Worm (Caenorhabditis elegans) whole organism, late embryonic: Measurements from ENCODE around the gene fbxa-4.

Experiments used
- C08G9.2 ChIP-seq: sonication (generic microtip); optimal IDR thresholded peaks from 2 replicates; lab custom pipeline; 2016; ENCODE audit warnings: mild to moderate bottlenecking, missing genetic modification characterization, moderate library complexity, missing compliant biosample characterization
- C38D4.7 ChIP-seq: fragments of 200-800 bp; sonication (Bioruptor generic); optimal IDR thresholded peaks from 2 replicates; lab custom pipeline; 2018; ENCODE audit warnings: mild to moderate bottlenecking, missing genetic modification characterization, moderate library complexity, missing compliant biosample characterization
- F13H6.1 ChIP-seq: sonication (generic microtip); optimal IDR thresholded peaks from 2 replicates; lab custom pipeline; 2016; ENCODE audit warnings: missing genetic modification characterization, missing compliant biosample characterization
- K02D7.2 ChIP-seq: sonication (generic microtip); optimal IDR thresholded peaks from 2 replicates; lab custom pipeline; 2017; ENCODE audit warnings: mild to moderate bottlenecking, missing genetic modification characterization, missing compliant biosample characterization
- T23F11.4 ChIP-seq: fragments of 200-800 bp; sonication (Bioruptor generic); optimal IDR thresholded peaks from 2 replicates; lab custom pipeline; 2018; ENCODE audit warnings: mild to moderate bottlenecking, missing genetic modification characterization, missing compliant biosample characterization
- Y22D7AL.16 ChIP-seq: sonication (generic microtip); optimal IDR thresholded peaks from 2 replicates; lab custom pipeline; 2016; ENCODE audit warnings: missing genetic modification characterization, missing compliant biosample characterization
- ahr-1 ChIP-seq: sonication (generic microtip); optimal IDR thresholded peaks from 2 replicates; lab custom pipeline; 2016; ENCODE audit warnings: missing genetic modification characterization, missing compliant biosample characterization
- ama-1 ChIP-seq: fragments of 150-350 bp; optimal IDR thresholded peaks from 2 replicates; lab custom pipeline; 2014
- ceh-14 ChIP-seq: sonication (generic microtip); optimal IDR thresholded peaks from 2 replicates; lab custom pipeline; 2016; ENCODE audit warnings: missing genotype, missing genetic modification characterization, missing compliant biosample characterization
- ceh-18 ChIP-seq: sonication (generic microtip); optimal IDR thresholded peaks from 2 replicates; lab custom pipeline; 2016; ENCODE audit warnings: missing genetic modification characterization, missing compliant biosample characterization
- ceh-19 ChIP-seq: fragments of 200-800 bp; sonication (Bioruptor generic); optimal IDR thresholded peaks from 2 replicates; lab custom pipeline; 2018; ENCODE audit warnings: mild to moderate bottlenecking, missing genetic modification characterization, missing compliant biosample characterization
- ceh-22 ChIP-seq: sonication (generic microtip); optimal IDR thresholded peaks from 2 replicates; lab custom pipeline; 2017; ENCODE audit warnings: missing biosample characterization, missing genetic modification characterization
- ceh-24 ChIP-seq: sonication (generic microtip); optimal IDR thresholded peaks from 2 replicates; lab custom pipeline; 2016; ENCODE audit warnings: mild to moderate bottlenecking, missing genetic modification characterization, missing compliant biosample characterization
- ceh-30 ChIP-seq: fragments of 150-350 bp; optimal IDR thresholded peaks from 2 replicates; lab custom pipeline; 2014; ENCODE audit warnings: missing biosample characterization, missing genetic modification characterization
- ceh-31 ChIP-seq: sonication (generic microtip); optimal IDR thresholded peaks from 2 replicates; lab custom pipeline; 2016; ENCODE audit warnings: missing genetic modification characterization, missing compliant biosample characterization
- ceh-34 ChIP-seq: sonication (generic microtip); optimal IDR thresholded peaks from 2 replicates; lab custom pipeline; 2016; ENCODE audit warnings: mild to moderate bottlenecking, missing genetic modification characterization, missing compliant biosample characterization
- ceh-48 ChIP-seq: sonication (generic microtip); optimal IDR thresholded peaks from 2 replicates; lab custom pipeline; 2016; ENCODE audit warnings: missing genetic modification characterization, inconsistent platforms, missing compliant biosample characterization
- ceh-6 ChIP-seq: fragments of 200-800 bp; sonication (Bioruptor generic); optimal IDR thresholded peaks from 2 replicates; lab custom pipeline; 2018; ENCODE audit warnings: mild to moderate bottlenecking, missing genetic modification characterization, missing compliant biosample characterization
- che-1 ChIP-seq: sonication (generic microtip); optimal IDR thresholded peaks from 2 replicates; lab custom pipeline; 2016; ENCODE audit warnings: mild to moderate bottlenecking, missing genetic modification characterization, missing compliant biosample characterization
- dmd-4 ChIP-seq: sonication (generic microtip); optimal IDR thresholded peaks from 2 replicates; lab custom pipeline; 2016; ENCODE audit warnings: borderline replicate concordance, missing genetic modification characterization, missing compliant biosample characterization
- elt-2 ChIP-seq: sonication (generic microtip); optimal IDR thresholded peaks from 2 replicates; lab custom pipeline; 2016; ENCODE audit warnings: missing genetic modification reagents, missing genetic modification characterization, missing compliant biosample characterization
- elt-4 ChIP-seq: sonication (generic microtip); optimal IDR thresholded peaks from 2 replicates; lab custom pipeline; 2016; ENCODE audit warnings: missing genetic modification characterization, missing compliant biosample characterization
- ets-4 ChIP-seq: sonication (generic microtip); optimal IDR thresholded peaks from 2 replicates; lab custom pipeline; 2016; ENCODE audit warnings: missing genetic modification characterization, missing compliant biosample characterization
- eyg-1 ChIP-seq: sonication (generic microtip); optimal IDR thresholded peaks from 2 replicates; lab custom pipeline; 2016; ENCODE audit warnings: missing genotype, missing genetic modification characterization, missing compliant biosample characterization
- fkh-10 ChIP-seq: fragments of 150-350 bp; optimal IDR thresholded peaks from 2 replicates; lab custom pipeline; 2014; ENCODE audit warnings: missing biosample characterization, missing genetic modification reagents, missing genetic modification characterization
- fkh-6 ChIP-seq: sonication (generic microtip); optimal IDR thresholded peaks from 2 replicates; lab custom pipeline; 2016; ENCODE audit warnings: missing genetic modification characterization, missing compliant biosample characterization
- gmeb-2 ChIP-seq: sonication (generic microtip); optimal IDR thresholded peaks from 2 replicates; lab custom pipeline; 2016; ENCODE audit warnings: missing genetic modification characterization, inconsistent platforms, missing compliant biosample characterization
- hlh-13 ChIP-seq: fragments of 200-800 bp; sonication (Bioruptor generic); optimal IDR thresholded peaks from 2 replicates; lab custom pipeline; 2018; ENCODE audit warnings: mild to moderate bottlenecking, missing genetic modification characterization, missing compliant biosample characterization
- hlh-15 ChIP-seq: sonication (generic microtip); optimal IDR thresholded peaks from 2 replicates; lab custom pipeline; 2016; ENCODE audit warnings: missing genetic modification characterization, missing compliant biosample characterization
- hlh-6 ChIP-seq: sonication (generic microtip); optimal IDR thresholded peaks from 2 replicates; lab custom pipeline; 2016; ENCODE audit warnings: missing genotype, missing genetic modification characterization, missing compliant biosample characterization
- hlh-8 ChIP-seq: sonication (generic microtip); optimal IDR thresholded peaks from 2 replicates; lab custom pipeline; 2016; ENCODE audit warnings: missing genotype, missing genetic modification characterization, missing compliant biosample characterization
- lim-6 ChIP-seq: sonication (generic microtip); optimal IDR thresholded peaks from 2 replicates; lab custom pipeline; 2016; ENCODE audit warnings: missing genetic modification characterization, missing compliant biosample characterization
- madf-2 ChIP-seq: sonication (generic microtip); optimal IDR thresholded peaks from 2 replicates; lab custom pipeline; 2017; ENCODE audit warnings: missing genetic modification characterization, missing compliant biosample characterization
- mec-3 ChIP-seq: sonication (generic microtip); optimal IDR thresholded peaks from 2 replicates; lab custom pipeline; 2016; ENCODE audit warnings: borderline replicate concordance, missing genetic modification characterization, missing compliant biosample characterization
- nfya-1 ChIP-seq: sonication (generic microtip); optimal IDR thresholded peaks from 2 replicates; lab custom pipeline; 2017; ENCODE audit warnings: missing genetic modification characterization, mild to moderate bottlenecking, missing compliant biosample characterization, antibody characterized with exemption, moderate library complexity
- pag-3 ChIP-seq: sonication (generic microtip); optimal IDR thresholded peaks from 2 replicates; lab custom pipeline; 2016; ENCODE audit warnings: missing compliant biosample characterization, missing genetic modification characterization, borderline replicate concordance
- pat-9 ChIP-seq: fragments of 200-800 bp; sonication (Bioruptor generic); optimal IDR thresholded peaks from 2 replicates; lab custom pipeline; 2018; ENCODE audit warnings: mild to moderate bottlenecking, missing genetic modification characterization, moderate library complexity, missing compliant biosample characterization
- pax-1 ChIP-seq: fragments of 150-350 bp; optimal IDR thresholded peaks from 2 replicates; lab custom pipeline; 2014; ENCODE audit warnings: missing biosample characterization, missing genetic modification characterization
- pha-2 ChIP-seq: sonication (generic microtip); optimal IDR thresholded peaks from 2 replicates; lab custom pipeline; 2017; ENCODE audit warnings: mild to moderate bottlenecking, missing genetic modification characterization, missing compliant biosample characterization
- pha-4 ChIP-seq: fragments of 150-350 bp; optimal IDR thresholded peaks from 2 replicates; lab custom pipeline; 2018; ENCODE audit warnings: missing biosample characterization, missing genetic modification reagents, missing genetic modification characterization
- pqm-1 ChIP-seq: sonication (generic microtip); optimal IDR thresholded peaks from 2 replicates; lab custom pipeline; 2016; ENCODE audit warnings: missing genetic modification characterization, missing compliant biosample characterization
- ref-2 ChIP-seq: sonication (generic microtip); optimal IDR thresholded peaks from 2 replicates; lab custom pipeline; 2016; ENCODE audit warnings: missing genetic modification characterization, missing compliant biosample characterization
- rnt-1 ChIP-seq: sonication (generic microtip); optimal IDR thresholded peaks from 2 replicates; lab custom pipeline; 2016; ENCODE audit warnings: missing genetic modification characterization, missing compliant biosample characterization
- sdc-2 ChIP-seq: sonication (generic microtip); optimal IDR thresholded peaks from 2 replicates; lab custom pipeline; 2016; ENCODE audit warnings: missing genotype, missing genetic modification characterization, missing compliant biosample characterization
- sox-4 ChIP-seq: sonication (generic microtip); optimal IDR thresholded peaks from 2 replicates; lab custom pipeline; 2017; ENCODE audit warnings: mild to moderate bottlenecking, missing genetic modification characterization, inconsistent platforms, missing compliant biosample characterization
- tbx-2 ChIP-seq: sonication (generic microtip); optimal IDR thresholded peaks from 2 replicates; lab custom pipeline; 2016; ENCODE audit warnings: missing genetic modification characterization, missing compliant biosample characterization
- tbx-7 ChIP-seq: sonication (generic microtip); optimal IDR thresholded peaks from 2 replicates; lab custom pipeline; 2016; ENCODE audit warnings: missing genotype, missing genetic modification characterization, missing compliant biosample characterization
- ttx-3 ChIP-seq: sonication (generic microtip); optimal IDR thresholded peaks from 2 replicates; lab custom pipeline; 2016; ENCODE audit warnings: missing genetic modification reagents, missing genetic modification characterization, missing compliant biosample characterization
- unc-42 ChIP-seq: sonication (generic microtip); optimal IDR thresholded peaks from 2 replicates; lab custom pipeline; 2016; ENCODE audit warnings: missing genotype, missing genetic modification characterization, missing compliant biosample characterization
- unc-86 ChIP-seq: sonication (generic microtip); optimal IDR thresholded peaks from 2 replicates; lab custom pipeline; 2016; ENCODE audit warnings: missing genetic modification characterization, missing compliant biosample characterization
- zip-5 ChIP-seq: sonication (generic microtip); optimal IDR thresholded peaks from 2 replicates; lab custom pipeline; 2016; ENCODE audit warnings: missing genetic modification characterization, missing compliant biosample characterization
- ztf-16 ChIP-seq: sonication (generic microtip); optimal IDR thresholded peaks from 2 replicates; lab custom pipeline; 2017; ENCODE audit warnings: missing genetic modification characterization, missing compliant biosample characterization

Gene fbxa-4

ce11 chrII:2452492-2452891 lies 37.2 kb upstream of the fbxa-4 start:
- TF ChIP-seq zip-5 (tag; lab: Kevin White, UChicago) = no peak
- peak; percentile 78 for TF ChIP-seq ama-1 (lab: Kevin White, UChicago)
- TF ChIP-seq nfya-1 (tag; lab: Kevin White, UChicago) = peak; percentile 13
- peak; percentile 23 for TF ChIP-seq pha-2 (tag; lab: Kevin White, UChicago)

ce11 chrII:2450990-2451389 lies 35.7 kb upstream of the fbxa-4 start:
- no peak for TF ChIP-seq ceh-18 (tag; lab: Kevin White, UChicago)
- TF ChIP-seq K02D7.2 (tag; lab: Kevin White, UChicago) = no peak
- TF ChIP-seq F13H6.1 (tag; lab: Kevin White, UChicago) = peak; percentile 10
- TF ChIP-seq ama-1 (lab: Kevin White, UChicago) = no peak
- TF ChIP-seq sdc-2 = no peak
- no peak for TF ChIP-seq ceh-22 (tag; lab: Kevin White, UChicago)
- TF ChIP-seq elt-4 (tag; lab: Kevin White, UChicago) = no peak
- TF ChIP-seq elt-2 (tag; lab: Kevin White, UChicago) = no peak
- no peak for TF ChIP-seq madf-2 (tag; lab: Kevin White, UChicago)
- TF ChIP-seq ceh-24 (tag; lab: Kevin White, UChicago) = no peak
- no peak for TF ChIP-seq pqm-1 (tag; lab: Kevin White, UChicago)
- no peak for TF ChIP-seq pha-2 (tag; lab: Kevin White, UChicago)
- TF ChIP-seq ceh-30 (tag; lab: Kevin White, UChicago) = no peak
- peak; percentile 76 for TF ChIP-seq ceh-31 (tag; lab: Kevin White, UChicago)
- TF ChIP-seq hlh-13 (GFP tag; lab: Kevin White, UChicago) = no peak
- TF ChIP-seq unc-42 (tag; lab: Kevin White, UChicago) = no peak
- no peak for TF ChIP-seq ahr-1 (tag; lab: Kevin White, UChicago)
- no peak for TF ChIP-seq fkh-6 (tag; lab: Kevin White, UChicago)
- no peak for TF ChIP-seq pha-4 (tag; lab: Kevin White, UChicago)
- TF ChIP-seq tbx-7 (tag; lab: Kevin White, UChicago) = peak; percentile 55
- no peak for TF ChIP-seq ceh-14 (tag; lab: Kevin White, UChicago)
- TF ChIP-seq C38D4.7 = no peak
- no peak for TF ChIP-seq dmd-4 (tag; lab: Kevin White, UChicago)
- no peak for TF ChIP-seq ceh-34 (tag; lab: Kevin White, UChicago)
- no peak for TF ChIP-seq nfya-1 (tag; lab: Kevin White, UChicago)
- TF ChIP-seq hlh-15 = no peak
- no peak for TF ChIP-seq pat-9 (tag; lab: Kevin White, UChicago)
- TF ChIP-seq eyg-1 (tag; lab: Kevin White, UChicago) = no peak
- TF ChIP-seq ets-4 (tag; lab: Kevin White, UChicago) = peak; percentile 57
- no peak for TF ChIP-seq Y22D7AL.16 (tag; lab: Kevin White, UChicago)
- peak; percentile 9 for TF ChIP-seq lim-6 (tag; lab: Kevin White, UChicago)
- no peak for TF ChIP-seq ceh-6
- no peak for TF ChIP-seq gmeb-2 (tag; lab: Kevin White, UChicago)
- TF ChIP-seq sox-4 = no peak
- TF ChIP-seq unc-86 (tag; lab: Kevin White, UChicago) = no peak
- TF ChIP-seq hlh-8 = peak; percentile 57
- no peak for TF ChIP-seq pax-1 (tag; lab: Kevin White, UChicago)
- TF ChIP-seq fkh-10 (GFP tag; lab: Kevin White, UChicago) = no peak
- no peak for TF ChIP-seq pag-3
- TF ChIP-seq ztf-16 (tag; lab: Kevin White, UChicago) = no peak
- TF ChIP-seq ceh-19 = no peak
- TF ChIP-seq rnt-1 (tag; lab: Kevin White, UChicago) = peak; percentile 9
- TF ChIP-seq ref-2 (tag; lab: Kevin White, UChicago) = peak; percentile 40
- peak; percentile 38 for TF ChIP-seq ceh-48 (tag; lab: Kevin White, UChicago)
- peak; percentile 59 for TF ChIP-seq mec-3 (tag; lab: Kevin White, UChicago)
- TF ChIP-seq C08G9.2 = peak; percentile 79
- TF ChIP-seq T23F11.4 (GFP tag; lab: Kevin White, UChicago) = no peak
- peak; percentile 25 for TF ChIP-seq zip-5 (tag; lab: Kevin White, UChicago)
- no peak for TF ChIP-seq ttx-3
- no peak for TF ChIP-seq hlh-6 (tag; lab: Kevin White, UChicago)
- TF ChIP-seq tbx-2 (tag; lab: Kevin White, UChicago) = peak; percentile 67
- peak; percentile 16 for TF ChIP-seq che-1 (tag; lab: Kevin White, UChicago)
